Fruit fly (Drosophila melanogaster): Measurements from ENCODE around the gene CG9782.

Gene CG9782

dm6 chrX:16573659-16574058 lies 47.7 kb downstream of the CG9782 start (continued):
- TF ChIP-seq Blimp-1 (GFP tag; optimal IDR thresholded peaks at IDR 0.05) (no peak), CG10669 (GFP tag; optimal IDR thresholded peaks at IDR 0.05) (peak; percentile 30)

- no peak for TF ChIP-seq OdsH (GFP tag; optimal IDR thresholded peaks at IDR 0.05)
- no peak for TF ChIP-seq CG6854 (GFP tag; optimal IDR thresholded peaks at IDR 0.05)
- TF ChIP-seq CG3919 (GFP tag; optimal IDR thresholded peaks at IDR 0.05): no peak
- no peak for TF ChIP-seq CG32006 (GFP tag; optimal IDR thresholded peaks at IDR 0.05)
- peak; percentile 32 for TF ChIP-seq Eip78C (GFP tag)
- TF ChIP-seq CG6792 (GFP tag; optimal IDR thresholded peaks at IDR 0.05): no peak
- peak; percentile 12 for TF ChIP-seq pdm3 (GFP tag; optimal IDR thresholded peaks at IDR 0.05)
- TF ChIP-seq fkh (GFP tag; optimal IDR thresholded peaks at IDR 0.05): peak; percentile 9
- no peak for TF ChIP-seq eg (GFP tag; IDR thresholded peaks at IDR 0.05)
- TF ChIP-seq Eip93F (GFP tag; optimal IDR thresholded peaks at IDR 0.05): no peak
- no peak for TF ChIP-seq Sox15 (GFP tag; optimal IDR thresholded peaks at IDR 0.05)
- TF ChIP-seq CG6163 (GFP tag; IDR thresholded peaks at IDR 0.05): no peak
- TF ChIP-seq ss (GFP tag; optimal IDR thresholded peaks at IDR 0.05): no peak
- no peak for TF ChIP-seq acj6 (GFP tag; optimal IDR thresholded peaks at IDR 0.05)
- no peak for TF ChIP-seq Hr39 (GFP tag; optimal IDR thresholded peaks at IDR 0.05)
- no peak for TF ChIP-seq CG4318 (GFP tag; optimal IDR thresholded peaks at IDR 0.05)
- TF ChIP-seq CG3032 (tag; optimal IDR thresholded peaks at IDR 0.05): no peak
- TF ChIP-seq Gug (GFP tag; IDR thresholded peaks at IDR 0.05): no peak
- TF ChIP-seq vri (GFP tag; optimal IDR thresholded peaks at IDR 0.05): no peak
- no peak for TF ChIP-seq net (GFP tag; optimal IDR thresholded peaks at IDR 0.05)
- no peak for TF ChIP-seq Ets21C (GFP tag; optimal IDR thresholded peaks at IDR 0.05)
- peak; percentile 43; the same call in 1 of the 3 replicates for TF ChIP-seq CG8119 (GFP tag; IDR thresholded peaks at IDR 0.05)
- TF ChIP-seq achi (GFP tag; optimal IDR thresholded peaks at IDR 0.05): no peak
- TF ChIP-seq CG6276 (GFP tag; optimal IDR thresholded peaks at IDR 0.05): no peak
- TF ChIP-seq lz (GFP tag; optimal IDR thresholded peaks at IDR 0.05): no peak
- TF ChIP-seq CG15336 (GFP tag; IDR thresholded peaks at IDR 0.05): 0 out of 2 replicates have a peak, but pooled peaks have one; percentile 32
- no peak for TF ChIP-seq CG11762 (GFP tag; optimal IDR thresholded peaks at IDR 0.05; ENCODE audit: insufficient read depth)
- no peak for TF ChIP-seq Hr4 (GFP tag; optimal IDR thresholded peaks at IDR 0.05)
These were observed 50.7 kb downstream of the CG9782 start for dm6 chrX:16570572-16571224.

dm6 chrX:16565377-16565776 lies 56.0 kb downstream of the CG9782 start:
- TF ChIP-seq salr (GFP tag; optimal IDR thresholded peaks at IDR 0.05): no peak
- no peak for TF ChIP-seq CG10669 (GFP tag; optimal IDR thresholded peaks at IDR 0.05)
- no peak for TF ChIP-seq CG6276 (GFP tag; optimal IDR thresholded peaks at IDR 0.05)
- TF ChIP-seq CG15336 (GFP tag; IDR thresholded peaks at IDR 0.05): no peak
- TF ChIP-seq CG34406 (GFP tag; optimal IDR thresholded peaks at IDR 0.05): no peak
- no peak for TF ChIP-seq Blimp-1 (GFP tag; optimal IDR thresholded peaks at IDR 0.05)
- TF ChIP-seq Eip75B (GFP tag; optimal IDR thresholded peaks at IDR 0.05): no peak
- no peak for TF ChIP-seq Hr39 (GFP tag; optimal IDR thresholded peaks at IDR 0.05)
- no peak for TF ChIP-seq CG31627 (GFP tag; optimal IDR thresholded peaks at IDR 0.05)
- TF ChIP-seq Ets96B (tag; optimal IDR thresholded peaks at IDR 0.05): no peak
- no peak for TF ChIP-seq CG8632 (GFP tag; optimal IDR thresholded peaks at IDR 0.05)
- no peak for TF ChIP-seq CG9139 (GFP tag; optimal IDR thresholded peaks at IDR 0.05)
- no peak for TF ChIP-seq spab (GFP tag; optimal IDR thresholded peaks at IDR 0.05)

Measured in whole organism, prepupa.